Worm (Caenorhabditis elegans) whole organism, midembryonic: ENCODE results near the gene ctr-9.

ENCODE experiments used
- T22C8.4 ChIP-seq: fragments of 200-800 bp; sonication (Bioruptor generic); IDR thresholded peaks from 2 replicates; pipeline ENCODE4 v1.3.6; 2022; ENCODE audit warnings: missing genetic modification characterization, missing compliant biosample characterization
- cog-1 ChIP-seq: sonication (generic microtip); optimal IDR thresholded peaks from 2 replicates; lab custom pipeline; 2016; ENCODE audit warnings: missing genetic modification characterization, missing compliant biosample characterization
- flt-1 ChIP-seq: fragments of 200-800 bp; sonication (Bioruptor generic); IDR thresholded peaks from 2 replicates; pipeline ENCODE4 v1.3.6; 2022; ENCODE audit warnings: missing genetic modification characterization, missing compliant biosample characterization
- klf-2 ChIP-seq: fragments of 200-800 bp; sonication (Bioruptor generic); conservative IDR thresholded peaks from 2 replicates; pipeline ENCODE4 v1.3.6; 2022; ENCODE audit warnings: missing genetic modification reagents, missing genetic modification characterization, missing compliant biosample characterization
- med-1 ChIP-seq: sonication (generic microtip); optimal IDR thresholded peaks from 2 replicates; lab custom pipeline; 2017; ENCODE audit warnings: missing genetic modification characterization, mild to moderate bottlenecking, missing compliant biosample characterization, antibody characterized with exemption, missing genetic modification reagents; ENCODE audit not compliant: insufficient read depth
- ref-1 ChIP-seq: fragments of 200-800 bp; sonication (Bioruptor generic); conservative IDR thresholded peaks from 2 replicates; pipeline ENCODE4 v1.3.6; 2022; ENCODE audit warnings: missing genetic modification reagents, missing genetic modification characterization, missing compliant biosample characterization
- tab-1 ChIP-seq: fragments of 200-800 bp; sonication (Bioruptor generic); IDR thresholded peaks from 2 replicates; pipeline ENCODE4 v1.3.6; 2022; ENCODE audit warnings: missing genetic modification characterization, missing compliant biosample characterization
- ztf-23 ChIP-seq: fragments of 200-800 bp; sonication (Bioruptor generic); IDR thresholded peaks from 2 replicates; pipeline ENCODE4 v1.3.6; 2022; ENCODE audit warnings: missing genetic modification reagents, missing genetic modification characterization, missing compliant biosample characterization
- ztf-29 ChIP-seq: fragments of 200-800 bp; sonication (Bioruptor generic); IDR thresholded peaks from 2 replicates; pipeline ENCODE4 v1.3.6; 2022; ENCODE audit warnings: missing genetic modification reagents, missing genetic modification characterization, missing compliant biosample characterization

ctr-9 gene

ce11 chrIII:9496083-9496482 is 4.9 kb downstream of the ctr-9 start:
- TF ChIP-seq ztf-23 (GFP tag; lab: Robert Waterston, UW) (no peak), med-1 (no peak), T22C8.4 (GFP tag; lab: Robert Waterston, UW) (no peak), tab-1 (GFP tag; lab: Robert Waterston, UW) (no peak), ref-1 (no peak), cog-1 (tag; lab: Kevin White, UChicago) (no peak), klf-2 (no peak), flt-1 (no peak), ztf-29 (GFP tag; lab: Robert Waterston, UW) (no peak)

ce11 chrIII:9497412-9497811 is 6.2 kb downstream of the ctr-9 start:
- TF ChIP-seq cog-1 (tag; lab: Kevin White, UChicago), result no peak
- no peak for TF ChIP-seq med-1
- no peak for TF ChIP-seq klf-2

- TF ChIP-seq flt-1, result no peak
These were observed 9.1 kb downstream of the ctr-9 start, which contains the start of gene sod-4 for ce11 chrIII:9500267-9500666. Gene sod-4 (minus strand): TSS chrIII:9500375.

ce11 chrIII:9501072-9501471 is 9.9 kb downstream of the ctr-9 start:
- TF ChIP-seq ref-1 (no peak), ztf-23 (GFP tag; lab: Robert Waterston, UW) (no peak), tab-1 (GFP tag; lab: Robert Waterston, UW) (no peak), T22C8.4 (GFP tag; lab: Robert Waterston, UW) (no peak), ztf-29 (GFP tag; lab: Robert Waterston, UW) (no peak), cog-1 (tag; lab: Kevin White, UChicago) (no peak), klf-2 (no peak), med-1 (no peak), flt-1 (no peak)

- no peak for TF ChIP-seq tab-1 (GFP tag; lab: Robert Waterston, UW)
- no peak for TF ChIP-seq flt-1
- TF ChIP-seq ref-1, result no peak
- no peak for TF ChIP-seq med-1
- TF ChIP-seq ztf-23 (GFP tag; lab: Robert Waterston, UW), result no peak
- no peak for TF ChIP-seq T22C8.4 (GFP tag; lab: Robert Waterston, UW)
- no peak for TF ChIP-seq klf-2
- no peak for TF ChIP-seq cog-1 (tag; lab: Kevin White, UChicago)
- TF ChIP-seq ztf-29 (GFP tag; lab: Robert Waterston, UW), result no peak
These were observed 11.0 kb downstream of the ctr-9 start for ce11 chrIII:9502155-9502714.

- no peak for TF ChIP-seq tab-1 (GFP tag; lab: Robert Waterston, UW)
- no peak for TF ChIP-seq med-1
- no peak for TF ChIP-seq T22C8.4 (GFP tag; lab: Robert Waterston, UW)
- no peak for TF ChIP-seq ztf-29 (GFP tag; lab: Robert Waterston, UW)
- no peak for TF ChIP-seq klf-2
- no peak for TF ChIP-seq flt-1
- TF ChIP-seq ref-1, result no peak
These were observed 13.2 kb downstream of the ctr-9 start for ce11 chrIII:9504347-9504746.

- TF ChIP-seq klf-2, result no peak
- no peak for TF ChIP-seq tab-1 (GFP tag; lab: Robert Waterston, UW)
- no peak for TF ChIP-seq ref-1
- TF ChIP-seq med-1, result no peak
- TF ChIP-seq flt-1, result no peak
- no peak for TF ChIP-seq cog-1 (tag; lab: Kevin White, UChicago)
- no peak for TF ChIP-seq ztf-29 (GFP tag; lab: Robert Waterston, UW)
- TF ChIP-seq T22C8.4 (GFP tag; lab: Robert Waterston, UW), result no peak
- no peak for TF ChIP-seq ztf-23 (GFP tag; lab: Robert Waterston, UW)
These were observed 16.6 kb downstream of the ctr-9 start, which contains the start of gene vha-14 for ce11 chrIII:9507799-9508198. Gene vha-14 (plus strand): TSS chrIII:9508100.

ce11 chrIII:9509764-9510370 is 18.7 kb downstream of the ctr-9 start:
- no peak for TF ChIP-seq cog-1 (tag; lab: Kevin White, UChicago)
- no peak for TF ChIP-seq klf-2
- TF ChIP-seq ztf-23 (GFP tag; lab: Robert Waterston, UW), result no peak
- no peak for TF ChIP-seq tab-1 (GFP tag; lab: Robert Waterston, UW)
- no peak for TF ChIP-seq flt-1

ce11 chrIII:9511055-9511520 is 19.9 kb downstream of the ctr-9 start, which contains the start of gene F55H2.5:
Gene F55H2.5 (plus strand): TSS chrIII:9511470.
- TF ChIP-seq flt-1 (no peak), tab-1 (GFP tag; lab: Robert Waterston, UW) (no peak), med-1 (no peak), cog-1 (tag; lab: Kevin White, UChicago) (no peak), ztf-23 (GFP tag; lab: Robert Waterston, UW) (no peak), klf-2 (no peak), ref-1 (no peak), T22C8.4 (GFP tag; lab: Robert Waterston, UW) (no peak), ztf-29 (GFP tag; lab: Robert Waterston, UW) (no peak)

- TF ChIP-seq T22C8.4 (GFP tag; lab: Robert Waterston, UW), result no peak
- TF ChIP-seq ref-1, result no peak
- no peak for TF ChIP-seq cog-1 (tag; lab: Kevin White, UChicago)
- no peak for TF ChIP-seq flt-1
- TF ChIP-seq ztf-29 (GFP tag; lab: Robert Waterston, UW), result no peak
- TF ChIP-seq tab-1 (GFP tag; lab: Robert Waterston, UW), result no peak
- TF ChIP-seq med-1, result no peak
- no peak for TF ChIP-seq ztf-23 (GFP tag; lab: Robert Waterston, UW)
- TF ChIP-seq klf-2, result no peak
These were observed 20.5 kb downstream of the ctr-9 start for ce11 chrIII:9511660-9512059.

- no peak for TF ChIP-seq ref-1
- TF ChIP-seq flt-1, result no peak
- TF ChIP-seq ztf-23 (GFP tag; lab: Robert Waterston, UW), result no peak
- TF ChIP-seq cog-1 (tag; lab: Kevin White, UChicago), result no peak
- no peak for TF ChIP-seq med-1
- no peak for TF ChIP-seq ztf-29 (GFP tag; lab: Robert Waterston, UW)
- TF ChIP-seq T22C8.4 (GFP tag; lab: Robert Waterston, UW), result no peak
- TF ChIP-seq klf-2, result no peak
- TF ChIP-seq tab-1 (GFP tag; lab: Robert Waterston, UW), result no peak
These were observed 21.8 kb downstream of the ctr-9 start for ce11 chrIII:9513006-9513405.
